Fruit fly (Drosophila melanogaster) whole organism, embryonic: ENCODE measurements around the gene CG5056.

Experiments used
- Asciz ChIP-seq: fragments of 200-800 bp; sonication (Bioruptor generic); optimal IDR thresholded peaks from 2 replicates; lab custom pipeline; 2017; ENCODE audit warnings: missing biosample characterization, mild to moderate bottlenecking, missing genetic modification characterization, missing genetic modification reagents
- Bteb2 ChIP-seq: fragments of 200-800 bp; sonication (Bioruptor generic); optimal IDR thresholded peaks from 2 replicates; lab custom pipeline; 2016; ENCODE audit warnings: missing biosample characterization, missing genetic modification characterization
- CG10147 ChIP-seq: fragments of 200-800 bp; sonication (Bioruptor generic); optimal IDR thresholded peaks from 2 replicates; lab custom pipeline; 2019; ENCODE audit warnings: missing biosample characterization, mild to moderate bottlenecking, missing genetic modification characterization, moderate library complexity
- CG10366 ChIP-seq: fragments of 200-800 bp; sonication (Bioruptor generic); IDR thresholded peaks from 2 replicates; pipeline ENCODE4 v1.3.6; 2022; ENCODE audit warnings: missing biosample characterization, missing genetic modification characterization
- CG11456 ChIP-seq: fragments of 200-800 bp; sonication (Bioruptor generic); IDR thresholded peaks from 3 replicates; pipeline ENCODE4 v1.3.6; 2022; ENCODE audit warnings: missing biosample characterization, missing genetic modification characterization
- CG1233 ChIP-seq: fragments of 200-800 bp; sonication (Bioruptor generic); optimal IDR thresholded peaks from 4 replicates; lab custom pipeline; 2018; ENCODE audit warnings: missing biosample characterization, mild to moderate bottlenecking, missing genetic modification characterization
- CG12659 ChIP-seq: fragments of 200-800 bp; sonication (Bioruptor generic); optimal IDR thresholded peaks from 3 replicates; lab custom pipeline; 2017; ENCODE audit warnings: mild to moderate bottlenecking, missing biosample characterization, missing genetic modification reagents, missing genetic modification characterization
- CG1603 ChIP-seq: fragments of 200-800 bp; sonication (Bioruptor generic); optimal IDR thresholded peaks from 2 replicates; lab custom pipeline; 2019; ENCODE audit warnings: missing biosample characterization, mild to moderate bottlenecking, missing genetic modification characterization, moderate library complexity
- CG18262 ChIP-seq: fragments of 200-800 bp; optimal IDR thresholded peaks from 3 replicates; lab custom pipeline; 2019; ENCODE audit warnings: missing biosample characterization, mild to moderate bottlenecking, missing genetic modification characterization, moderate library complexity
- CG2199 ChIP-seq: fragments of 200-800 bp; sonication (Bioruptor generic); IDR thresholded peaks from 3 replicates; pipeline ENCODE4 v1.3.6; 2022; ENCODE audit warnings: missing biosample characterization, missing genetic modification characterization
- CG30431 ChIP-seq: fragments of 200-800 bp; sonication (Bioruptor generic); optimal IDR thresholded peaks from 2 replicates; lab custom pipeline; 2017; ENCODE audit warnings: missing biosample characterization, missing genetic modification characterization
- CG3065 ChIP-seq: fragments of 200-800 bp; sonication (Bioruptor generic); optimal IDR thresholded peaks from 2 replicates; lab custom pipeline; 2016; ENCODE audit warnings: missing biosample characterization, missing genetic modification characterization
- CG31365 ChIP-seq: fragments of 200-800 bp; sonication (Bioruptor generic); optimal IDR thresholded peaks from 2 replicates; lab custom pipeline; 2018; ENCODE audit warnings: missing biosample characterization, mild to moderate bottlenecking, missing genetic modification characterization
- CG34224 ChIP-seq: fragments of 200-800 bp; sonication (Bioruptor generic); IDR thresholded peaks from 3 replicates; pipeline ENCODE4 v1.3.6; 2022; ENCODE audit warnings: missing biosample characterization, missing genetic modification characterization; ENCODE audit not compliant: partially characterized antibody
- CG34422 ChIP-seq: fragments of 200-800 bp; sonication (Bioruptor generic); IDR thresholded peaks from 3 replicates; pipeline ENCODE4 v1.3.6; 2022; ENCODE audit warnings: missing biosample characterization, missing genetic modification characterization
- CG42726 ChIP-seq: fragments of 200-800 bp; sonication (Bioruptor generic); IDR thresholded peaks from 2 replicates; pipeline ENCODE4 v1.3.6; 2022; ENCODE audit warnings: missing biosample characterization, missing genetic modification characterization; ENCODE audit not compliant: partially characterized antibody
- CG4328 ChIP-seq: fragments of 200-800 bp; sonication (Bioruptor generic); optimal IDR thresholded peaks from 3 replicates; lab custom pipeline; 2017; ENCODE audit warnings: missing biosample characterization, missing genetic modification reagents, missing genetic modification characterization
- CG4404 ChIP-seq: fragments of 200-800 bp; sonication (Bioruptor generic); IDR thresholded peaks from 2 replicates; pipeline ENCODE4 v1.3.6; 2022; ENCODE audit warnings: missing biosample characterization, missing genetic modification characterization
- CG4424 ChIP-seq: fragments of 200-800 bp; sonication (Bioruptor generic); optimal IDR thresholded peaks from 3 replicates; lab custom pipeline; 2016; ENCODE audit warnings: missing biosample characterization, missing genetic modification characterization
- CG6791 ChIP-seq: fragments of 200-800 bp; sonication (Bioruptor generic); IDR thresholded peaks from 3 replicates; pipeline ENCODE4 v1.3.6; 2022; ENCODE audit warnings: missing biosample characterization, missing genetic modification characterization; ENCODE audit not compliant: partially characterized antibody
- CG7987 ChIP-seq: fragments of 200-800 bp; sonication (Bioruptor generic); optimal IDR thresholded peaks from 2 replicates; lab custom pipeline; 2018; ENCODE audit warnings: missing biosample characterization, mild to moderate bottlenecking, missing genetic modification characterization, moderate library complexity
- CG8290 ChIP-seq, 3 experiments: fragments of 200-800 bp; sonication (Bioruptor generic); optimal IDR thresholded peaks; 2 replicates each; lab custom pipeline; 2016 to 2019; ENCODE audit warnings: missing biosample characterization in 3 of 3, missing genetic modification characterization in 3 of 3, mild to moderate bottlenecking in 2 of 3, moderate library complexity in 1 of 3
- Chrac-16 ChIP-seq: fragments of 200-800 bp; sonication (Bioruptor generic); optimal IDR thresholded peaks from 3 replicates; lab custom pipeline; 2016; ENCODE audit warnings: missing biosample characterization, missing genetic modification characterization
- D19A ChIP-seq: fragments of 200-800 bp; optimal IDR thresholded peaks from 3 replicates; lab custom pipeline; 2019; ENCODE audit warnings: missing biosample characterization, mild to moderate bottlenecking, missing genetic modification characterization, moderate library complexity
- D19B ChIP-seq: fragments of 200-800 bp; sonication (Bioruptor generic); optimal IDR thresholded peaks from 2 replicates; lab custom pipeline; 2017; ENCODE audit warnings: missing biosample characterization, mild to moderate bottlenecking, missing genetic modification characterization
- Dip3 ChIP-seq: fragments of 200-800 bp; sonication (Bioruptor generic); optimal IDR thresholded peaks from 3 replicates; lab custom pipeline; 2016; ENCODE audit warnings: missing biosample characterization, missing genetic modification characterization
- Elba2 ChIP-seq: fragments of 200-800 bp; sonication (Bioruptor generic); optimal IDR thresholded peaks from 3 replicates; lab custom pipeline; 2016; ENCODE audit warnings: missing biosample characterization, missing genetic modification characterization
- Gsc ChIP-seq: fragments of 200-800 bp; sonication (Bioruptor generic); IDR thresholded peaks from 2 replicates; pipeline ENCODE4 v1.3.6; 2022; ENCODE audit warnings: missing biosample characterization, missing genetic modification characterization
- HHEX ChIP-seq: fragments of 200-800 bp; sonication (Bioruptor generic); optimal IDR thresholded peaks from 3 replicates; lab custom pipeline; 2017; ENCODE audit warnings: missing biosample characterization, mild to moderate bottlenecking, missing genetic modification characterization, missing genetic modification reagents
- Max ChIP-seq: fragments of 200-800 bp; sonication (Bioruptor generic); optimal IDR thresholded peaks from 2 replicates; lab custom pipeline; 2016; ENCODE audit warnings: missing biosample characterization, mild to moderate bottlenecking, missing genetic modification characterization
- NFAT ChIP-seq: fragments of 200-800 bp; sonication (Bioruptor generic); IDR thresholded peaks from 2 replicates; pipeline ENCODE4 v1.3.6; 2022; ENCODE audit warnings: missing biosample characterization, missing genetic modification characterization
- Pdp1 ChIP-seq, 2 experiments: fragments of 200-800 bp; sonication (Bioruptor generic); optimal IDR thresholded peaks; 3 replicates each; lab custom pipeline; 2016; ENCODE audit warnings: missing biosample characterization in 2 of 2, missing genetic modification characterization in 2 of 2, mild to moderate bottlenecking in 1 of 2, moderate library complexity in 1 of 2
- ash1 ChIP-seq: fragments of 200-800 bp; sonication (Bioruptor generic); optimal IDR thresholded peaks from 2 replicates; lab custom pipeline; 2018; ENCODE audit warnings: missing biosample characterization, mild to moderate bottlenecking, missing genetic modification characterization
- bab2 ChIP-seq: fragments of 200-800 bp; sonication (Bioruptor generic); optimal IDR thresholded peaks from 2 replicates; lab custom pipeline; 2016; ENCODE audit warnings: missing biosample characterization, missing genetic modification characterization
- caup ChIP-seq: fragments of 200-800 bp; sonication (Bioruptor generic); optimal IDR thresholded peaks from 3 replicates; lab custom pipeline; 2017; ENCODE audit warnings: missing biosample characterization, mild to moderate bottlenecking, missing genetic modification characterization, moderate library complexity; ENCODE audit not compliant: severe bottlenecking
- grn ChIP-seq: fragments of 200-800 bp; sonication (Bioruptor generic); optimal IDR thresholded peaks from 3 replicates; lab custom pipeline; 2017; ENCODE audit warnings: missing biosample characterization, missing genetic modification characterization
- gsb-n ChIP-seq: fragments of 200-800 bp; sonication (Bioruptor generic); optimal IDR thresholded peaks from 3 replicates; lab custom pipeline; 2018; ENCODE audit warnings: missing biosample characterization, mild to moderate bottlenecking, missing genetic modification characterization
- kay ChIP-seq: fragments of 200-800 bp; sonication (Bioruptor generic); optimal IDR thresholded peaks from 2 replicates; lab custom pipeline; 2016; ENCODE audit warnings: missing biosample characterization, missing genetic modification characterization
- oc ChIP-seq: fragments of 200-800 bp; sonication (Bioruptor generic); optimal IDR thresholded peaks from 2 replicates; lab custom pipeline; 2018; ENCODE audit warnings: missing biosample characterization, mild to moderate bottlenecking, missing genetic modification characterization, moderate library complexity
- otp ChIP-seq: fragments of 200-800 bp; sonication (Bioruptor generic); IDR thresholded peaks from 3 replicates; pipeline ENCODE4, ENCODE4 v1.3.6; 2022; ENCODE audit warnings: missing biosample characterization, missing genetic modification characterization
- psq ChIP-seq: fragments of 200-800 bp; sonication (Bioruptor generic); optimal IDR thresholded peaks from 2 replicates; lab custom pipeline; 2017; ENCODE audit warnings: missing biosample characterization, missing genetic modification characterization
- pum ChIP-seq: fragments of 200-800 bp; sonication (Bioruptor generic); optimal IDR thresholded peaks from 2 replicates; lab custom pipeline; 2016; ENCODE audit warnings: missing biosample characterization, missing genetic modification characterization
- ranshi ChIP-seq: fragments of 200-800 bp; sonication (Bioruptor generic); IDR thresholded peaks from 2 replicates; pipeline ENCODE4 v1.3.6; 2022; ENCODE audit warnings: missing biosample characterization, missing genetic modification characterization
- sens ChIP-seq: fragments of 200-800 bp; sonication (Bioruptor generic); peaks from one replicate; lab custom pipeline; 2016; ENCODE audit warnings: missing biosample characterization, missing genetic modification characterization
- so ChIP-seq: fragments of 200-800 bp; sonication (Bioruptor generic); IDR thresholded peaks from 3 replicates; pipeline ENCODE4 v1.3.6; 2022; ENCODE audit warnings: missing biosample characterization, missing genetic modification characterization
- sug ChIP-seq: fragments of 200-800 bp; optimal IDR thresholded peaks from 2 replicates; lab custom pipeline; 2019; ENCODE audit warnings: missing biosample characterization, mild to moderate bottlenecking, missing genetic modification characterization, moderate library complexity
- zfh2 ChIP-seq: fragments of 200-800 bp; sonication (Bioruptor generic); optimal IDR thresholded peaks from 2 replicates; lab custom pipeline; 2016; ENCODE audit warnings: missing biosample characterization, missing genetic modification characterization

Gene CG5056

dm6 chr2L:10321612-10322011 lies 44.9 kb upstream of the CG5056 start (continued):
- no peak for TF ChIP-seq zfh2 (GFP tag; lab: Kevin White, UChicago)
- TF ChIP-seq ranshi (GFP tag; lab: Robert Waterston, UW), result no peak; the same call in 1 of the 2 replicates
- no peak for TF ChIP-seq HHEX (GFP tag; lab: Kevin White, UChicago)
- TF ChIP-seq CG10366 (GFP tag; lab: Robert Waterston, UW), result no peak
- no peak for TF ChIP-seq grn
- no peak for TF ChIP-seq Chrac-16 (GFP tag; lab: Kevin White, UChicago)
- no peak for TF ChIP-seq Bteb2
- TF ChIP-seq CG31365 (tag; lab: Kevin White, UChicago), result peak; percentile 17
- no peak for TF ChIP-seq CG10147 (GFP tag; lab: Kevin White, UChicago)
- no peak for TF ChIP-seq kay (GFP tag; lab: Kevin White, UChicago)
- no peak for TF ChIP-seq CG11456 (GFP tag; lab: Robert Waterston, UW)
- no peak for TF ChIP-seq CG18262 (tag; lab: Kevin White, UChicago)
- TF ChIP-seq CG2199 (GFP tag; lab: Robert Waterston, UW), result peak; percentile 87
- peak; percentile 13 for TF ChIP-seq CG12659 (GFP tag; lab: Kevin White, UChicago)
- TF ChIP-seq CG7987 (GFP tag; lab: Kevin White, UChicago), result peak; percentile 10
- peak; percentile 58; the same call in 1 of the 3 replicates for TF ChIP-seq so (GFP tag; lab: Robert Waterston, UW)
- peak; percentile 3; the same call in 1 of the 2 replicates for TF ChIP-seq NFAT (GFP tag; lab: Robert Waterston, UW)
- TF ChIP-seq pum (GFP tag; lab: Kevin White, UChicago), result no peak
- peak; percentile 36 for TF ChIP-seq caup (GFP tag; lab: Kevin White, UChicago)
- no peak for TF ChIP-seq ash1
- TF ChIP-seq, all 482 proteins: peak for 51

DNA sequence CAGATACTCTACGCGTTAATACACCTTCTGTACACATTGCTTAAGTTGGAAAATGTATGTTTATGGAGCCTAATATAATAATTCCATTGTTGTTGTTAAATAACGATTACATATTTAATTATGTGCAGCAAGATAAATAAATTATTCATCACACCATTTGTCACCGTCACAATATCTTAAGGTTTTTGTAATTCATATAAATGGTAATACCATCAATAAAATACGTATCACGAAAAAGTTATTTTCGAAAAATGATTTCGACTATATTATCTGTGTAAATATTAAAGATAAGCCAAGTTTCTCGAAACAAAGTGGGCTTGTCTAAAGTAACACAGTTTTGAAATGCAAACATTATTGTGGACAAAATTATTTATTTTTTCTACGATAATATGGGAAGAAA lies 44.3 kb upstream of the CG5056 start, which contains the start of gene CG4995:
Gene CG4995, plus strand, starts transcription at position 301 of the 400 bp plus-strand sequence.
- no peak for TF ChIP-seq bab2 (GFP tag; lab: Kevin White, UChicago)
- no peak for TF ChIP-seq D19B (GFP tag; lab: Kevin White, UChicago)
- TF ChIP-seq CG4404, result no peak
- peak; percentile 18 for TF ChIP-seq D19A (tag; lab: Kevin White, UChicago)
- no peak for TF ChIP-seq CG34422
- no peak for TF ChIP-seq gsb-n
- no peak for TF ChIP-seq CG8290 (GFP tag; optimal IDR thresholded peaks at IDR 0.05; lab: Kevin White, UChicago)
- TF ChIP-seq CG8290 (tag; optimal IDR thresholded peaks at IDR 0.05; lab: Kevin White, UChicago), result no peak
- TF ChIP-seq sens (GFP tag; lab: Kevin White, UChicago), result peak; percentile 50

- TF ChIP-seq Gsc (GFP tag; lab: Robert Waterston, UW) (no peak), Asciz (GFP tag; lab: Kevin White, UChicago) (no peak), Elba2 (no peak), oc (tag; lab: Kevin White, UChicago) (no peak), sug (peak; percentile 15), Pdp1 (GFP tag; optimal IDR thresholded peaks at IDR 0.05; lab: Kevin White, UChicago) (peak in 1 of 2 experiments; percentile 82), otp (no peak), CG34224 (GFP tag; lab: Robert Waterston, UW) (no peak), CG42726 (GFP tag; lab: Robert Waterston, UW) (no peak), CG3065 (GFP tag; lab: Kevin White, UChicago) (no peak), CG4424 (no peak), Dip3 (no peak), CG18262 (tag; lab: Kevin White, UChicago) (no peak), CG1603 (tag; lab: Kevin White, UChicago) (no peak), CG1233 (GFP tag; lab: Kevin White, UChicago) (no peak), psq (no peak), D19B (GFP tag; lab: Kevin White, UChicago) (peak; percentile 96), CG30431 (no peak), Max (no peak), CG6791 (GFP tag; lab: Robert Waterston, UW) (no peak), CG4328 (GFP tag; lab: Kevin White, UChicago) (no peak)
Measured at dm6 chr2L:10322773-10323487, 43.6 kb upstream of the CG5056 start, which contains the start of gene CG5381. Gene CG5381 (minus strand): TSS chr2L:10323102.
